Fruit fly (Drosophila melanogaster) whole organism, embryonic: ENCODE measurements around the gene Pgant35A.

Experiments
- Bdp1 ChIP-seq: fragments of 200-800 bp; sonication (Bioruptor generic); optimal IDR thresholded peaks from 3 replicates; lab custom pipeline; 2016; ENCODE audit warnings: missing biosample characterization, missing genetic modification characterization
- Bgb ChIP-seq: fragments of 200-800 bp; sonication (Bioruptor generic); IDR thresholded peaks from 2 replicates; pipeline ENCODE4 v1.3.6; 2022; ENCODE audit warnings: missing biosample characterization, missing genetic modification characterization; ENCODE audit not compliant: partially characterized antibody
- Bteb2 ChIP-seq: fragments of 200-800 bp; sonication (Bioruptor generic); optimal IDR thresholded peaks from 2 replicates; lab custom pipeline; 2016; ENCODE audit warnings: missing biosample characterization, missing genetic modification characterization
- CG10366 ChIP-seq: fragments of 200-800 bp; sonication (Bioruptor generic); IDR thresholded peaks from 2 replicates; pipeline ENCODE4 v1.3.6; 2022; ENCODE audit warnings: missing biosample characterization, missing genetic modification characterization
- CG10654 ChIP-seq: fragments of 200-800 bp; sonication (Bioruptor generic); optimal IDR thresholded peaks from 2 replicates; lab custom pipeline; 2016; ENCODE audit warnings: missing biosample characterization, missing genetic modification characterization
- CG11247 ChIP-seq: fragments of 200-800 bp; sonication (Bioruptor generic); IDR thresholded peaks from 2 replicates; pipeline ENCODE4 v1.3.6; 2022; ENCODE audit warnings: missing biosample characterization, missing genetic modification characterization
- CG12155 ChIP-seq: fragments of 200-800 bp; sonication (Bioruptor generic); optimal IDR thresholded peaks from 3 replicates; lab custom pipeline; 2016; ENCODE audit warnings: missing biosample characterization, missing genetic modification characterization
- CG12299 ChIP-seq: fragments of 200-800 bp; sonication (Bioruptor generic); optimal IDR thresholded peaks from 2 replicates; lab custom pipeline; 2018; ENCODE audit warnings: missing biosample characterization, mild to moderate bottlenecking, missing genetic modification characterization
- CG1233 ChIP-seq: fragments of 200-800 bp; sonication (Bioruptor generic); optimal IDR thresholded peaks from 4 replicates; lab custom pipeline; 2018; ENCODE audit warnings: missing biosample characterization, mild to moderate bottlenecking, missing genetic modification characterization
- CG13424 ChIP-seq: fragments of 200-800 bp; sonication (Bioruptor generic); optimal IDR thresholded peaks from 2 replicates; lab custom pipeline; 2019; ENCODE audit warnings: missing biosample characterization, mild to moderate bottlenecking, missing genetic modification characterization, moderate library complexity
- CG14710 ChIP-seq: fragments of 200-800 bp; sonication (Bioruptor generic); optimal IDR thresholded peaks from 3 replicates; lab custom pipeline; 2019; ENCODE audit warnings: missing biosample characterization, mild to moderate bottlenecking, missing genetic modification characterization, moderate library complexity
- CG1603 ChIP-seq: fragments of 200-800 bp; sonication (Bioruptor generic); optimal IDR thresholded peaks from 2 replicates; lab custom pipeline; 2019; ENCODE audit warnings: missing biosample characterization, mild to moderate bottlenecking, missing genetic modification characterization, moderate library complexity
- CG17361 ChIP-seq: fragments of 200-800 bp; sonication (Bioruptor generic); IDR thresholded peaks from 3 replicates; pipeline ENCODE4 v1.3.6; 2022; ENCODE audit warnings: missing biosample characterization, missing genetic modification characterization
- CG2875 ChIP-seq: fragments of 200-800 bp; sonication (Bioruptor generic); optimal IDR thresholded peaks from 2 replicates; lab custom pipeline; 2017; ENCODE audit warnings: missing biosample characterization, mild to moderate bottlenecking, missing genetic modification characterization, missing genetic modification reagents
- CG4360 ChIP-seq: fragments of 200-800 bp; sonication (Bioruptor generic); IDR thresholded peaks from 2 replicates; pipeline ENCODE4 v1.3.6; 2022; ENCODE audit warnings: missing biosample characterization, missing genetic modification characterization
- CG4404 ChIP-seq: fragments of 200-800 bp; sonication (Bioruptor generic); IDR thresholded peaks from 2 replicates; pipeline ENCODE4 v1.3.6; 2022; ENCODE audit warnings: missing biosample characterization, missing genetic modification characterization
- CG6683 ChIP-seq: fragments of 200-800 bp; sonication (Bioruptor generic); optimal IDR thresholded peaks from 2 replicates; lab custom pipeline; 2017; ENCODE audit warnings: missing biosample characterization, mild to moderate bottlenecking, missing genetic modification characterization, missing genetic modification reagents
- CG6791 ChIP-seq: fragments of 200-800 bp; sonication (Bioruptor generic); IDR thresholded peaks from 3 replicates; pipeline ENCODE4 v1.3.6; 2022; ENCODE audit warnings: missing biosample characterization, missing genetic modification characterization; ENCODE audit not compliant: partially characterized antibody
- CG6854 ChIP-seq: fragments of 200-800 bp; sonication (Bioruptor generic); optimal IDR thresholded peaks from 3 replicates; lab custom pipeline; 2017; ENCODE audit warnings: missing biosample characterization, mild to moderate bottlenecking, missing genetic modification characterization
- CG7928 ChIP-seq: fragments of 200-800 bp; sonication (Bioruptor generic); optimal IDR thresholded peaks from 2 replicates; lab custom pipeline; 2017; ENCODE audit warnings: missing biosample characterization, mild to moderate bottlenecking, missing genetic modification characterization
- Dll ChIP-seq: fragments of 200-800 bp; sonication (Bioruptor generic); IDR thresholded peaks from 4 replicates; pipeline ENCODE4 v1.3.6; 2022; ENCODE audit warnings: missing biosample characterization, missing genetic modification characterization; ENCODE audit not compliant: partially characterized antibody
- MBD-R2 ChIP-seq: fragments of 200-800 bp; sonication (Bioruptor generic); IDR thresholded peaks from 2 replicates; pipeline ENCODE4 v1.3.6; 2022; ENCODE audit warnings: missing biosample characterization, missing genetic modification characterization
- NC2α ChIP-seq: fragments of 200-800 bp; sonication (Bioruptor generic); optimal IDR thresholded peaks from 2 replicates; lab custom pipeline; 2016; ENCODE audit warnings: missing biosample characterization, missing genetic modification characterization
- Opbp ChIP-seq: fragments of 200-800 bp; sonication (Bioruptor generic); IDR thresholded peaks from 3 replicates; pipeline ENCODE4 v1.3.6; 2022; ENCODE audit warnings: missing biosample characterization, missing genetic modification characterization; ENCODE audit not compliant: partially characterized antibody
- Ssrp ChIP-seq: fragments of 200-800 bp; sonication (Bioruptor generic); optimal IDR thresholded peaks from 2 replicates; lab custom pipeline; 2018; ENCODE audit warnings: missing biosample characterization, mild to moderate bottlenecking, missing genetic modification characterization, moderate library complexity
- TFAM ChIP-seq: fragments of 200-800 bp; sonication (Bioruptor generic); optimal IDR thresholded peaks from 2 replicates; lab custom pipeline; 2017; ENCODE audit warnings: missing biosample characterization, missing genetic modification characterization, inconsistent platforms
- abd-A ChIP-seq: fragments of 200-800 bp; sonication (Bioruptor generic); optimal IDR thresholded peaks from 3 replicates; lab custom pipeline; 2019; ENCODE audit warnings: missing biosample characterization, mild to moderate bottlenecking, missing genetic modification characterization, moderate library complexity
- amos ChIP-seq: fragments of 200-800 bp; sonication (Bioruptor generic); IDR thresholded peaks from 2 replicates; pipeline ENCODE4 v1.3.6; 2022; ENCODE audit warnings: missing biosample characterization, missing genetic modification characterization; ENCODE audit not compliant: partially characterized antibody
- cas ChIP-seq: fragments of 200-800 bp; sonication (Bioruptor generic); IDR thresholded peaks from 2 replicates; pipeline ENCODE4 v1.3.6; 2022; ENCODE audit warnings: missing biosample characterization, missing genetic modification characterization
- crc ChIP-seq: fragments of 200-800 bp; sonication (Bioruptor generic); optimal IDR thresholded peaks from 2 replicates; lab custom pipeline; 2016; ENCODE audit warnings: missing biosample characterization, missing genetic modification characterization
- da ChIP-seq: fragments of 200-800 bp; sonication (Bioruptor generic); optimal IDR thresholded peaks from 2 replicates; lab custom pipeline; 2016; ENCODE audit warnings: missing biosample characterization, missing genetic modification characterization
- exex ChIP-seq: fragments of 200-800 bp; sonication (Bioruptor generic); optimal IDR thresholded peaks from 4 replicates; lab custom pipeline; 2018; ENCODE audit warnings: missing biosample characterization, mild to moderate bottlenecking, missing genetic modification characterization, moderate library complexity
- hkb ChIP-seq, 2 experiments: fragments of 200-800 bp in 1 of 2; fragments of >200 bp in 1 of 2; sonication (Bioruptor generic) in 1 of 2; IDR thresholded peaks in 1 of 2; optimal IDR thresholded peaks in 1 of 2; 2 replicates each; pipeline versions ENCODE4 v1.3.6 to Lab custom; 2017 to 2022; ENCODE audit warnings: missing biosample characterization in 1 of 2, missing genetic modification characterization in 1 of 2
- ken ChIP-seq: fragments of 200-800 bp; sonication (Bioruptor generic); IDR thresholded peaks from 3 replicates; pipeline ENCODE4 v1.3.6; 2022; ENCODE audit warnings: missing biosample characterization, missing genetic modification characterization
- lilli ChIP-seq: fragments of 200-800 bp; sonication (Bioruptor generic); optimal IDR thresholded peaks from 3 replicates; lab custom pipeline; 2016; ENCODE audit warnings: missing biosample characterization, missing genetic modification characterization
- odd ChIP-seq: fragments of 200-800 bp; sonication (Bioruptor generic); optimal IDR thresholded peaks from 2 replicates; lab custom pipeline; 2017; ENCODE audit warnings: missing biosample characterization, mild to moderate bottlenecking, missing genetic modification characterization
- pan ChIP-seq, 4 experiments: fragments of >200 bp in 3 of 4; fragments of 200-800 bp in 1 of 4; sonication (Bioruptor generic) in 1 of 4; optimal IDR thresholded peaks in 3 of 4; IDR thresholded peaks in 1 of 4; 2 replicates each; pipeline versions ENCODE4 v1.3.6 to Lab custom; 2017 to 2022; ENCODE audit warnings: missing biosample characterization in 2 of 4, missing genetic modification characterization in 2 of 4, mixed read lengths in 1 of 4
- pho ChIP-seq: fragments of 200-800 bp; sonication (Bioruptor generic); optimal IDR thresholded peaks from 2 replicates; lab custom pipeline; 2016; ENCODE audit warnings: missing biosample characterization, missing genetic modification characterization
- pnt ChIP-seq: fragments of 200-800 bp; sonication (Bioruptor generic); optimal IDR thresholded peaks from 3 replicates; lab custom pipeline; 2016; ENCODE audit warnings: missing biosample characterization, missing genetic modification characterization
- sc ChIP-seq, 3 experiments: fragments of >200 bp in 2 of 3; fragments of 200-800 bp in 1 of 3; sonication (Bioruptor generic) in 1 of 3; optimal IDR thresholded peaks; 2 replicates in 2 of 3; 3 replicates in 1 of 3; lab custom pipeline; 2017; ENCODE audit warnings: mild to moderate bottlenecking in 1 of 3, missing biosample characterization in 1 of 3, missing genetic modification characterization in 1 of 3, missing genetic modification reagents in 1 of 3
- sd ChIP-seq: fragments of 200-800 bp; sonication (Bioruptor generic); optimal IDR thresholded peaks from 3 replicates; lab custom pipeline; 2018; ENCODE audit warnings: missing biosample characterization, mild to moderate bottlenecking, missing genetic modification characterization, moderate library complexity
- sens-2 ChIP-seq: fragments of 200-800 bp; sonication (Bioruptor generic); IDR thresholded peaks from 2 replicates; pipeline ENCODE4 v1.3.6; 2022; ENCODE audit warnings: missing biosample characterization, missing genetic modification characterization
- sim ChIP-seq: fragments of 200-800 bp; sonication (Bioruptor generic); IDR thresholded peaks from 2 replicates; pipeline ENCODE4 v1.3.6; 2022; ENCODE audit warnings: missing biosample characterization, missing genetic modification characterization
- slou ChIP-seq: fragments of 200-800 bp; sonication (Bioruptor generic); optimal IDR thresholded peaks from 3 replicates; lab custom pipeline; 2016; ENCODE audit warnings: missing biosample characterization, missing genetic modification characterization
- sob ChIP-seq: fragments of 200-800 bp; sonication (Bioruptor generic); IDR thresholded peaks from 2 replicates; pipeline ENCODE4 v1.3.6; 2022; ENCODE audit warnings: missing biosample characterization, missing genetic modification characterization
- tap ChIP-seq: fragments of 200-800 bp; optimal IDR thresholded peaks from 3 replicates; lab custom pipeline; 2019; ENCODE audit warnings: missing biosample characterization, mild to moderate bottlenecking, missing genetic modification characterization, moderate library complexity
- tio ChIP-seq: fragments of 200-800 bp; sonication (Bioruptor generic); optimal IDR thresholded peaks from 2 replicates; lab custom pipeline; 2017; ENCODE audit warnings: missing biosample characterization, missing genetic modification characterization, inconsistent platforms
- tup ChIP-seq: fragments of 200-800 bp; sonication (Bioruptor generic); optimal IDR thresholded peaks from 2 replicates; lab custom pipeline; 2016; ENCODE audit warnings: missing biosample characterization, mild to moderate bottlenecking, missing genetic modification characterization, moderate library complexity
- vvl ChIP-seq: fragments of 200-800 bp; sonication (Bioruptor generic); IDR thresholded peaks from 2 replicates; pipeline ENCODE4 v1.3.6; 2022; ENCODE audit warnings: missing biosample characterization, missing genetic modification characterization
- yki ChIP-seq: fragments of >200 bp; optimal IDR thresholded peaks from 3 replicates; lab custom pipeline; 2018

Gene Pgant35A

DNA sequence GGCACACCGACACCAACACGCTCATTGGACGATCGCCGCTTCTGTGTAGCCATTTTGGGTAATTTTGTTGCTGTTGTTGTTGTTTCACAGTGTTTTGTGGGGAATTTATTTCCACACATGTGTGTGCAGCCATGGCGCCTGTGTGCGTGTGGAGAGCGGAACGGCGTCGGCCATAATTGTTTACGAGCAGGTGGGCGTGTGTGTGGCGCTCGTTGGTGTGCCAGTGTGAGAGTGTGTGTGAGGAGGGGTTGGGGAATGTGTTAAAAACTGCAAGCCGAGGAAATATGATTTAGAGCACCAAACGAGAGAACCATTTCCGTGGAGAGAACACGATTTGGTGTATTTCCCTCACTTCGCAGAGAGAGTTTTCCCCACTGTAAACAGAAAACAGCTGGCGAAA is 51.3 kb downstream of the Pgant35A start (continued):
- no peak for TF ChIP-seq CG10366
- no peak for TF ChIP-seq Bdp1
- TF ChIP-seq Ssrp (tag; lab: Kevin White, UChicago): no peak
- no peak for TF ChIP-seq CG7928
- TF ChIP-seq CG2875 (GFP tag; lab: Kevin White, UChicago): no peak
- no peak for TF ChIP-seq yki
- TF ChIP-seq tup (GFP tag; lab: Kevin White, UChicago): no peak
- TF ChIP-seq da (GFP tag; lab: Kevin White, UChicago): no peak
- peak; percentile 20 for TF ChIP-seq exex (tag; lab: Kevin White, UChicago)
- no peak for TF ChIP-seq CG6854 (GFP tag; lab: Kevin White, UChicago)
- TF ChIP-seq pan (optimal IDR thresholded peaks at IDR 0.05; lab: Kevin White, UChicago): no peak
- no peak for TF ChIP-seq pan (GFP tag; optimal IDR thresholded peaks at IDR 0.05 in 1 of 2, IDR thresholded peaks at IDR 0.05 in 1 of 2)
- TF ChIP-seq CG4404 (GFP tag; lab: Robert Waterston, UW): no peak
- TF ChIP-seq CG6791 (GFP tag; lab: Robert Waterston, UW): 0 out of 3 replicates have a peak, but pooled peaks have one; percentile 11
- no peak for TF ChIP-seq odd
- TF ChIP-seq tio (GFP tag; lab: Kevin White, UChicago): no peak
- TF ChIP-seq slou (GFP tag; lab: Kevin White, UChicago): no peak
- peak; percentile 94 for TF ChIP-seq sd (tag; lab: Kevin White, UChicago)
- TF ChIP-seq Bteb2 (GFP tag; lab: Kevin White, UChicago): no peak
- no peak for TF ChIP-seq hkb (optimal IDR thresholded peaks at IDR 0.05; lab: Kevin White, UChicago)
- no peak for TF ChIP-seq hkb (GFP tag; IDR thresholded peaks at IDR 0.05; lab: Robert Waterston, UW)
- peak; percentile 92 for TF ChIP-seq CG4360 (GFP tag; lab: Robert Waterston, UW)
- TF ChIP-seq crc (GFP tag; lab: Kevin White, UChicago): no peak
- no peak for TF ChIP-seq TFAM (GFP tag; lab: Kevin White, UChicago)
- TF ChIP-seq lilli: no peak
- no peak for TF ChIP-seq CG13424
- TF ChIP-seq CG10654 (GFP tag; lab: Kevin White, UChicago): no peak
- TF ChIP-seq abd-A (tag; lab: Kevin White, UChicago): peak; percentile 97
- TF ChIP-seq NC2α (GFP tag; lab: Kevin White, UChicago): no peak
- TF ChIP-seq Bgb (GFP tag; lab: Robert Waterston, UW): peak; percentile 10; the same call in 1 of the 2 replicates
- TF ChIP-seq CG14710: no peak
- TF ChIP-seq Opbp (GFP tag; lab: Robert Waterston, UW): no peak
- no peak for TF ChIP-seq cas (GFP tag; lab: Robert Waterston, UW)
- TF ChIP-seq ken (GFP tag; lab: Robert Waterston, UW): no peak
- peak; percentile 40; the same call in 1 of the 2 replicates for TF ChIP-seq sob
- no peak for TF ChIP-seq CG17361 (GFP tag; lab: Robert Waterston, UW)
- TF ChIP-seq sc (optimal IDR thresholded peaks at IDR 0.05; lab: Kevin White, UChicago): no peak
- TF ChIP-seq sc (GFP tag; optimal IDR thresholded peaks at IDR 0.05; lab: Kevin White, UChicago): no peak
- no peak for TF ChIP-seq CG12299 (tag; lab: Kevin White, UChicago)
- peak; percentile 71 for TF ChIP-seq vvl (GFP tag; lab: Robert Waterston, UW)
- TF ChIP-seq sim: no peak
- no peak for TF ChIP-seq CG6683 (GFP tag; lab: Kevin White, UChicago)
- no peak for TF ChIP-seq CG1603
- no peak for TF ChIP-seq CG12155 (GFP tag; lab: Kevin White, UChicago)
- 0 out of 2 replicates have a peak, but pooled peaks have one; percentile 19 for TF ChIP-seq MBD-R2 (GFP tag; lab: Robert Waterston, UW)
- TF ChIP-seq Dll: 0 out of 4 replicates have a peak, but pooled peaks have one; percentile 12
- TF ChIP-seq pho: no peak
- TF ChIP-seq amos (GFP tag; lab: Robert Waterston, UW): no peak; the same call in 1 of the 2 replicates
- no peak for TF ChIP-seq sens-2
- TF ChIP-seq CG11247 (GFP tag; lab: Robert Waterston, UW): no peak
- no peak for TF ChIP-seq pnt (GFP tag; lab: Kevin White, UChicago)
- TF ChIP-seq CG1233 (GFP tag; lab: Kevin White, UChicago): no peak
- no peak for TF ChIP-seq tap
